Worm (Caenorhabditis elegans) whole organism, early embryonic: ENCODE results near the gene Y54G2A.76.

Experiments
- B0310.2 ChIP-seq: sonication (generic microtip); optimal IDR thresholded peaks from 2 replicates; lab custom pipeline; 2016; ENCODE audit warnings: mild to moderate bottlenecking, missing genetic modification characterization, missing compliant biosample characterization
- ama-1 ChIP-seq: fragments of 150-350 bp; optimal IDR thresholded peaks from 2 replicates; lab custom pipeline; 2014
- ceh-13 ChIP-seq: fragments of 200-800 bp; sonication (Bioruptor generic); optimal IDR thresholded peaks from 2 replicates; lab custom pipeline; 2018; ENCODE audit warnings: mild to moderate bottlenecking, missing genetic modification characterization, missing compliant biosample characterization

- TF ChIP-seq ceh-13 (GFP tag; lab: Kevin White, UChicago) (no peak), ama-1 (lab: Kevin White, UChicago) (no peak), B0310.2 (tag; lab: Kevin White, UChicago) (no peak)
Measured at ce11 chrIV:2846264-2846663, 37.1 kb downstream of the Y54G2A.76 start, which contains the start of gene Y54G2A.40.
